Fruit fly (Drosophila melanogaster): ENCODE results near the gene tgy.

Gene tgy

dm6 chrX:19158519-19159289 lies 31.6 kb upstream of the tgy start (continued):
- TF ChIP-seq eve (GFP tag; optimal IDR thresholded peaks at IDR 0.05) (peak in 1 of 2 experiments; percentile 13), Ets65A (GFP tag) (peak; percentile 59), cg (GFP tag; optimal IDR thresholded peaks at IDR 0.05) (peak; percentile 45), Oli (tag; optimal IDR thresholded peaks at IDR 0.05) (peak; percentile 9), CG31441 (GFP tag; IDR thresholded peaks at IDR 0.05) (0 out of 2 replicates have a peak, but pooled peaks have one; percentile 23), zfh2 (GFP tag; optimal IDR thresholded peaks at IDR 0.05) (no peak), tna (GFP tag; IDR thresholded peaks at IDR 0.05; ENCODE audit: partially characterized antibody) (0 out of 2 replicates have a peak, but pooled peaks have one; percentile 29), ci (GFP tag; IDR thresholded peaks at IDR 0.05) (peak; percentile 14; the same call in 1 of the 3 replicates), CG1024 (GFP tag; IDR thresholded peaks at IDR 0.05) (no peak), z (GFP tag; IDR thresholded peaks at IDR 0.05) (no peak), fu2 (GFP tag; optimal IDR thresholded peaks at IDR 0.05) (no peak), twi (tag; optimal IDR thresholded peaks at IDR 0.05) (peak; percentile 96), CG7556 (GFP tag; optimal IDR thresholded peaks at IDR 0.05) (peak; percentile 54), CG17328 (GFP tag; IDR thresholded peaks at IDR 0.05) (no peak), Gug (GFP tag; IDR thresholded peaks at IDR 0.05) (no peak), CG18262 (tag; optimal IDR thresholded peaks at IDR 0.05) (peak; percentile 53), row (GFP tag; IDR thresholded peaks at IDR 0.05) (peak; percentile 8; the same call in 1 of the 3 replicates), CG15269 (tag; optimal IDR thresholded peaks at IDR 0.05) (no peak), Eip74EF (GFP tag; optimal IDR thresholded peaks at IDR 0.05) (no peak), lola (GFP tag; optimal IDR thresholded peaks at IDR 0.05) (peak in 1 of 3 experiments; percentile 27), HLH3B (GFP tag; IDR thresholded peaks at IDR 0.05) (no peak), rib (GFP tag; IDR thresholded peaks at IDR 0.05) (no peak), phol (tag; optimal IDR thresholded peaks at IDR 0.05) (peak; percentile 19), Sox100B (GFP tag; optimal IDR thresholded peaks at IDR 0.05) (peak; percentile 53), dmrt99B (tag; optimal IDR thresholded peaks at IDR 0.05) (peak; percentile 6), nmo (GFP tag; optimal IDR thresholded peaks at IDR 0.05) (peak; percentile 11), grau (tag; optimal IDR thresholded peaks at IDR 0.05) (peak; percentile 25), CG17361 (GFP tag; IDR thresholded peaks at IDR 0.05) (peak; percentile 56; the same call in 2 of the 3 replicates), CG4282 (GFP tag; optimal IDR thresholded peaks at IDR 0.05) (no peak), Adf1 (GFP tag; IDR thresholded peaks at IDR 0.05) (0 out of 2 replicates have a peak, but pooled peaks have one; percentile 33), CG12236 (GFP tag; optimal IDR thresholded peaks at IDR 0.05) (no peak), gem (tag; optimal IDR thresholded peaks at IDR 0.05) (peak; percentile 29), H15 (GFP tag; IDR thresholded peaks at IDR 0.05) (no peak), dmrt11E (tag; optimal IDR thresholded peaks at IDR 0.05) (peak; percentile 19), CG14710 (tag; optimal IDR thresholded peaks at IDR 0.05) (peak; percentile 3), CoRest (tag; optimal IDR thresholded peaks at IDR 0.05) (peak; percentile 11), exex (tag; optimal IDR thresholded peaks at IDR 0.05) (no peak), Med (GFP tag) (peak; percentile 50), BEAF-32 (GFP tag; optimal IDR thresholded peaks at IDR 0.05) (no peak), CG10979 (tag; optimal IDR thresholded peaks at IDR 0.05) (peak; percentile 10), ranshi (GFP tag; IDR thresholded peaks at IDR 0.05) (0 out of 2 replicates have a peak, but pooled peaks have one; percentile 13), ttk (GFP tag; IDR thresholded peaks at IDR 0.05) (0 out of 2 replicates have a peak, but pooled peaks have one; percentile 12)
